Fruit fly (Drosophila melanogaster) Kc167 (cell line): ENCODE results near the gene Dad.

Source experiments
- Myc ChIP-seq: fragments of >200 bp; optimal IDR thresholded peaks from 2 replicates; lab custom pipeline; 2017; ENCODE audit warnings: missing external identifiers
- Sin3A ChIP-seq: fragments of >200 bp; optimal IDR thresholded peaks from 2 replicates; lab custom pipeline; 2018; ENCODE audit warnings: missing external identifiers
- h ChIP-seq: fragments of >200 bp; optimal IDR thresholded peaks from 3 replicates; lab custom pipeline; 2018; ENCODE audit warnings: missing external identifiers
- insv ChIP-seq: fragments of >200 bp; optimal IDR thresholded peaks from 3 replicates; lab custom pipeline; 2018; ENCODE audit warnings: missing external identifiers
- psq ChIP-seq: fragments of >200 bp; optimal IDR thresholded peaks from 2 replicates; lab custom pipeline; 2017; ENCODE audit warnings: missing external identifiers
- ttk ChIP-seq: sonication (Bioruptor generic); optimal IDR thresholded peaks from 2 replicates; lab custom pipeline; 2017; ENCODE audit warnings: missing external identifiers

DNA sequence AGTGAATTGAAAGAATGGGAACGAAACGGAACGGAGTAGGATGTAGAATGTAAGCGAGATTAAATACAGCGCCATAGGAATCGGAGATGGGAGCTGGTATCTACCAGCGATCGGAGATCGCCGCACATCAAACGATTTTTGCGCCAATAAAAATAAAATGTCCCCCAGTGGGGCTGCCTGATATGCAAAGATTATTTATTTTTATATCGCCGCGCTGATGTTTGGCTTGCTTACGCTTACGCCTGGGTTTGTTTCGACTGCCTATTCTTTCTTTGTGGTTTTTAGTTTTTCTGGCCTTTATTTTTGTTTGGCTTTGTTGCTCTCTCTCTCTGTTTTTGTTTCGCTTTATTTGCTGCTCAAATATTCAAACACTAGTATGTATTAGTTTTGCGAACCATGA, 10.0 kb downstream of the Dad start:
- no peak for TF ChIP-seq Sin3A (lab: Kevin White, UChicago)
- no peak for TF ChIP-seq Myc (lab: Kevin White, UChicago)
- TF ChIP-seq psq (lab: Kevin White, UChicago) = no peak
- TF ChIP-seq insv (lab: Kevin White, UChicago) = no peak
- TF ChIP-seq h (lab: Kevin White, UChicago) = no peak
- TF ChIP-seq ttk (lab: Kevin White, UChicago) = no peak
